Worm (Caenorhabditis elegans) whole organism, early embryonic: ENCODE data around the gene clec-134.

Source experiments
- B0310.2 ChIP-seq: sonication (generic microtip); optimal IDR thresholded peaks from 2 replicates; lab custom pipeline; 2016; ENCODE audit warnings: mild to moderate bottlenecking, missing genetic modification characterization, missing compliant biosample characterization
- F13C5.2 ChIP-seq: sonication (generic microtip); optimal IDR thresholded peaks from 2 replicates; lab custom pipeline; 2017; ENCODE audit warnings: mild to moderate bottlenecking, missing genetic modification characterization, inconsistent platforms, missing compliant biosample characterization
- aly-1 ChIP-seq: sonication (generic microtip); optimal IDR thresholded peaks from 2 replicates; lab custom pipeline; 2016; ENCODE audit warnings: missing genetic modification characterization, missing compliant biosample characterization
- ama-1 ChIP-seq: fragments of 150-350 bp; optimal IDR thresholded peaks from 2 replicates; lab custom pipeline; 2014
- ceh-13 ChIP-seq: fragments of 200-800 bp; sonication (Bioruptor generic); optimal IDR thresholded peaks from 2 replicates; lab custom pipeline; 2018; ENCODE audit warnings: mild to moderate bottlenecking, missing genetic modification characterization, missing compliant biosample characterization
- ceh-36 ChIP-seq: sonication (generic microtip); optimal IDR thresholded peaks from 2 replicates; lab custom pipeline; 2016; ENCODE audit warnings: missing genetic modification characterization, inconsistent platforms, missing compliant biosample characterization
- ets-7 ChIP-seq: sonication (generic microtip); optimal IDR thresholded peaks from 2 replicates; lab custom pipeline; 2016; ENCODE audit warnings: missing genotype, missing genetic modification characterization, missing compliant biosample characterization
- flt-1 ChIP-seq: fragments of 200-800 bp; sonication (Bioruptor generic); IDR thresholded peaks from 2 replicates; pipeline ENCODE4 v1.3.6; 2022; ENCODE audit warnings: missing genetic modification characterization, missing compliant biosample characterization
- hmbx-1 ChIP-seq: sonication (generic microtip); optimal IDR thresholded peaks from 2 replicates; lab custom pipeline; 2016; ENCODE audit warnings: mild to moderate bottlenecking, missing genetic modification characterization, missing compliant biosample characterization
- hmg-4 ChIP-seq: fragments of 200-800 bp; sonication (Bioruptor generic); optimal IDR thresholded peaks from 2 replicates; lab custom pipeline; 2018; ENCODE audit warnings: mild to moderate bottlenecking, missing genetic modification characterization, missing compliant biosample characterization
- hnd-1 ChIP-seq: sonication (generic microtip); optimal IDR thresholded peaks from 2 replicates; lab custom pipeline; 2016; ENCODE audit warnings: missing genetic modification characterization, missing compliant biosample characterization
- pes-1 ChIP-seq: fragments of 200-800 bp; sonication (Bioruptor generic); IDR thresholded peaks from 2 replicates; pipeline ENCODE4 v1.3.6; 2022; ENCODE audit warnings: missing genetic modification reagents, missing genetic modification characterization, missing compliant biosample characterization
- scrt-1 ChIP-seq: fragments of 200-800 bp; sonication (Bioruptor generic); IDR thresholded peaks from 2 replicates; pipeline ENCODE4 v1.3.6; 2022; ENCODE audit warnings: missing genetic modification characterization, missing compliant biosample characterization
- sea-1 ChIP-seq: fragments of 200-800 bp; sonication (Bioruptor generic); conservative IDR thresholded peaks from 2 replicates; pipeline ENCODE4 v1.3.6; 2022; ENCODE audit warnings: missing genetic modification characterization, missing compliant biosample characterization
- tbx-11 ChIP-seq: fragments of 200-800 bp; sonication (Bioruptor generic); IDR thresholded peaks from 2 replicates; pipeline ENCODE4 v1.3.6; 2022; ENCODE audit warnings: missing genetic modification characterization, missing compliant biosample characterization
- tbx-37 ChIP-seq: fragments of 200-800 bp; sonication (Bioruptor generic); conservative IDR thresholded peaks from 2 replicates; pipeline ENCODE4 v1.3.6; 2022; ENCODE audit warnings: missing genetic modification reagents, missing genetic modification characterization, missing compliant biosample characterization
- tra-4 ChIP-seq: sonication (generic microtip); optimal IDR thresholded peaks from 2 replicates; lab custom pipeline; 2017; ENCODE audit warnings: missing genetic modification characterization, missing compliant biosample characterization

The clec-134 gene

ce11 chrII:3556584-3556983, 23.3 kb upstream of the clec-134 start:
- no peak for TF ChIP-seq hmbx-1 (tag; lab: Kevin White, UChicago)
- no peak for TF ChIP-seq F13C5.2 (tag; lab: Kevin White, UChicago)
- TF ChIP-seq ceh-36: no peak
- no peak for TF ChIP-seq scrt-1 (GFP tag; lab: Robert Waterston, UW)
- TF ChIP-seq tbx-37: no peak
- no peak for TF ChIP-seq tra-4 (tag; lab: Kevin White, UChicago)
- TF ChIP-seq hmg-4 (GFP tag; lab: Kevin White, UChicago): no peak
- TF ChIP-seq tbx-11 (GFP tag; lab: Robert Waterston, UW): no peak
- no peak for TF ChIP-seq ceh-13 (GFP tag; lab: Kevin White, UChicago)
- TF ChIP-seq B0310.2 (tag; lab: Kevin White, UChicago): no peak
- no peak for TF ChIP-seq hnd-1 (tag; lab: Kevin White, UChicago)
- TF ChIP-seq aly-1: no peak
- TF ChIP-seq ama-1: no peak
- no peak for TF ChIP-seq sea-1 (GFP tag; lab: Robert Waterston, UW)
- no peak for TF ChIP-seq ets-7
- no peak for TF ChIP-seq pes-1
- no peak for TF ChIP-seq flt-1 (GFP tag; lab: Robert Waterston, UW)

ce11 chrII:3557417-3557816, 22.4 kb upstream of the clec-134 start, which contains the start of gene lgc-45:
Gene lgc-45, plus strand, starts transcription at chrII:3557472.
- TF ChIP-seq ceh-36 (no peak), tbx-37 (no peak), ceh-13 (GFP tag; lab: Kevin White, UChicago) (no peak), scrt-1 (GFP tag; lab: Robert Waterston, UW) (no peak), F13C5.2 (tag; lab: Kevin White, UChicago) (no peak), hmbx-1 (tag; lab: Kevin White, UChicago) (no peak), tbx-11 (GFP tag; lab: Robert Waterston, UW) (no peak), hnd-1 (tag; lab: Kevin White, UChicago) (no peak)

ce11 chrII:3560592-3560991, 19.3 kb upstream of the clec-134 start, which contains the start of gene W10G11.1:
Gene W10G11.1, minus strand, starts transcription at chrII:3560692.
- no peak for TF ChIP-seq hmbx-1 (tag; lab: Kevin White, UChicago)

ce11 chrII:3561561-3561960, 18.3 kb upstream of the clec-134 start, which contains the start of gene W10G11.2:
Gene W10G11.2, minus strand, starts transcription at chrII:3561661.
- TF ChIP-seq B0310.2 (tag; lab: Kevin White, UChicago): no peak
- no peak for TF ChIP-seq aly-1
- TF ChIP-seq tbx-37: no peak
- TF ChIP-seq F13C5.2 (tag; lab: Kevin White, UChicago): no peak
- TF ChIP-seq ets-7: no peak
- no peak for TF ChIP-seq ama-1
- no peak for TF ChIP-seq flt-1 (GFP tag; lab: Robert Waterston, UW)
- TF ChIP-seq sea-1 (GFP tag; lab: Robert Waterston, UW): no peak
- TF ChIP-seq tbx-11 (GFP tag; lab: Robert Waterston, UW): no peak
- TF ChIP-seq hmg-4 (GFP tag; lab: Kevin White, UChicago): no peak
- TF ChIP-seq hnd-1 (tag; lab: Kevin White, UChicago): no peak
- TF ChIP-seq scrt-1 (GFP tag; lab: Robert Waterston, UW): no peak
- no peak for TF ChIP-seq ceh-36
- no peak for TF ChIP-seq ceh-13 (GFP tag; lab: Kevin White, UChicago)
- no peak for TF ChIP-seq tra-4 (tag; lab: Kevin White, UChicago)
- no peak for TF ChIP-seq pes-1
- no peak for TF ChIP-seq hmbx-1 (tag; lab: Kevin White, UChicago)

ce11 chrII:3562419-3562818, 17.4 kb upstream of the clec-134 start, which contains the start of gene W10G11.3:
Gene W10G11.3, minus strand, starts transcription at chrII:3562519.
- TF ChIP-seq hnd-1 (tag; lab: Kevin White, UChicago) (no peak), F13C5.2 (tag; lab: Kevin White, UChicago) (no peak), flt-1 (GFP tag; lab: Robert Waterston, UW) (no peak), tra-4 (tag; lab: Kevin White, UChicago) (no peak), tbx-11 (GFP tag; lab: Robert Waterston, UW) (no peak), B0310.2 (tag; lab: Kevin White, UChicago) (no peak), ceh-36 (no peak), ets-7 (no peak), pes-1 (no peak), tbx-37 (no peak), hmbx-1 (tag; lab: Kevin White, UChicago) (no peak), scrt-1 (GFP tag; lab: Robert Waterston, UW) (no peak), ama-1 (no peak), ceh-13 (GFP tag; lab: Kevin White, UChicago) (no peak), aly-1 (no peak), sea-1 (GFP tag; lab: Robert Waterston, UW) (no peak), hmg-4 (GFP tag; lab: Kevin White, UChicago) (no peak)

- TF ChIP-seq ets-7: no peak
- no peak for TF ChIP-seq B0310.2 (tag; lab: Kevin White, UChicago)
- no peak for TF ChIP-seq tbx-11 (GFP tag; lab: Robert Waterston, UW)
- no peak for TF ChIP-seq hnd-1 (tag; lab: Kevin White, UChicago)
- no peak for TF ChIP-seq hmbx-1 (tag; lab: Kevin White, UChicago)
- TF ChIP-seq ama-1: no peak
- no peak for TF ChIP-seq scrt-1 (GFP tag; lab: Robert Waterston, UW)
- TF ChIP-seq flt-1 (GFP tag; lab: Robert Waterston, UW): no peak
- TF ChIP-seq ceh-13 (GFP tag; lab: Kevin White, UChicago): no peak
- no peak for TF ChIP-seq tbx-37
- TF ChIP-seq pes-1: no peak
- no peak for TF ChIP-seq ceh-36
- no peak for TF ChIP-seq sea-1 (GFP tag; lab: Robert Waterston, UW)
- no peak for TF ChIP-seq F13C5.2 (tag; lab: Kevin White, UChicago)
- TF ChIP-seq hmg-4 (GFP tag; lab: Kevin White, UChicago): no peak
- TF ChIP-seq aly-1: no peak
- TF ChIP-seq tra-4 (tag; lab: Kevin White, UChicago): no peak
Observed at ce11 chrII:3567066-3567465, 12.8 kb upstream of the clec-134 start.

- TF ChIP-seq tbx-11 (GFP tag; lab: Robert Waterston, UW) (peak; percentile 70), scrt-1 (GFP tag; lab: Robert Waterston, UW) (peak; percentile 86), ceh-36 (peak; percentile 82), aly-1 (peak; percentile 47), pes-1 (peak; percentile 86), hmg-4 (GFP tag; lab: Kevin White, UChicago) (peak; percentile 69), hnd-1 (tag; lab: Kevin White, UChicago) (peak; percentile 55), flt-1 (GFP tag; lab: Robert Waterston, UW) (peak; percentile 68), tbx-37 (peak; percentile 52; the same call in 1 of the 2 replicates), tra-4 (tag; lab: Kevin White, UChicago) (peak; percentile 10), B0310.2 (tag; lab: Kevin White, UChicago) (peak; percentile 12), ceh-13 (GFP tag; lab: Kevin White, UChicago) (peak; percentile 22), sea-1 (GFP tag; lab: Robert Waterston, UW) (peak; percentile 76; the same call in 1 of the 2 replicates)
Observed at ce11 chrII:3567576-3567975, 12.3 kb upstream of the clec-134 start.
